Fruit fly (Drosophila melanogaster) whole organism, wandering third instar larva: Measurements from ENCODE around the gene Trf4-2.

Experiments
- Dfd ChIP-seq: fragments of >200 bp; optimal IDR thresholded peaks from 2 replicates; lab custom pipeline; 2017; ENCODE audit warnings: missing biosample characterization, missing genetic modification characterization
- GATAd ChIP-seq: sonication (Bioruptor generic); optimal IDR thresholded peaks from 2 replicates; lab custom pipeline; 2016; ENCODE audit warnings: missing biosample characterization, missing genetic modification characterization
- Jra ChIP-seq: sonication (Bioruptor generic); optimal IDR thresholded peaks from 2 replicates; lab custom pipeline; 2016; ENCODE audit warnings: missing biosample characterization, missing genetic modification characterization
- Myc ChIP-seq: fragments of >200 bp; optimal IDR thresholded peaks from 2 replicates; lab custom pipeline; 2017
- Vsx2 ChIP-seq: fragments of 200-300, 225-300 bp; sonication (Bioruptor generic); optimal IDR thresholded peaks from 2 replicates; lab custom pipeline; 2018; ENCODE audit warnings: missing biosample characterization, missing genetic modification characterization; ENCODE audit not compliant: partially characterized antibody
- brk ChIP-seq: fragments of 200-800 bp; sonication (Bioruptor generic); optimal IDR thresholded peaks from 2 replicates; lab custom pipeline; 2016; ENCODE audit warnings: missing biosample characterization, mild to moderate bottlenecking, missing genetic modification characterization
- jim ChIP-seq: fragments of 175-275, 200-325 bp; sonication (Bioruptor generic); optimal IDR thresholded peaks from 2 replicates; lab custom pipeline; 2016; ENCODE audit warnings: missing biosample characterization, mild to moderate bottlenecking, missing genetic modification characterization
- lola ChIP-seq: fragments of >200 bp; optimal IDR thresholded peaks from 2 replicates; lab custom pipeline; 2017; ENCODE audit warnings: missing biosample characterization, missing genetic modification characterization
- pan ChIP-seq: fragments of >200 bp; optimal IDR thresholded peaks from 2 replicates; lab custom pipeline; 2017
- psq ChIP-seq: fragments of 200-800 bp; sonication (Bioruptor generic); optimal IDR thresholded peaks from 3 replicates; lab custom pipeline; 2017; ENCODE audit warnings: missing biosample characterization, mild to moderate bottlenecking, missing genetic modification characterization, moderate library complexity
- sv ChIP-seq: fragments of 200-800 bp; sonication (Bioruptor generic); optimal IDR thresholded peaks from 3 replicates; lab custom pipeline; 2016; ENCODE audit warnings: missing biosample characterization, missing genetic modification characterization

DNA sequence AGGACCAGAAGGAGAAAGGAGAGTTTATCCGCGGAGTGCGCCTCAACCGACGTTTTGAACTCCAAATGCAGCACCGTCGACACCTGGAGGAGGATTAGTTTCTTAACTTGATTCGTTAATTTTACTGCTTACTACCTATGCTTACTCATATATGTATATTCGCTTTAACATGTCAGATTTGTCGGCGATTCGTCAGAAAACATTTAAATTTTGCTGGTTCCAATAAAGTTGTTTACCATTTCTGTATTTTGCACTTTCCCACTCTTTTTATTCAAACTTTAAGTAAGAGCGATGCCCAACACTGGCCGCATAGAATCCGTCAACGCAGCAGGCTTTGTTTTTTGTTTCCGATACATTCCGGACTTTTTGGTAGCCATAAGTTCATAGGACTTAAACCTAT, at the start of gene Trf4-2:
- TF ChIP-seq sv (GFP tag; lab: Kevin White, UChicago) (no peak), brk (GFP tag; lab: Kevin White, UChicago) (no peak), pan (lab: Kevin White, UChicago) (no peak), Vsx2 (GFP tag; lab: Kevin White, UChicago) (no peak), Myc (lab: Kevin White, UChicago) (no peak), Dfd (no peak), psq (GFP tag; lab: Kevin White, UChicago) (no peak), lola (GFP tag; lab: Kevin White, UChicago) (no peak), Jra (GFP tag; lab: Kevin White, UChicago) (no peak), GATAd (GFP tag; lab: Kevin White, UChicago) (no peak), jim (GFP tag; lab: Kevin White, UChicago) (no peak)
